Fruit fly (Drosophila melanogaster) whole organism, embryonic: Measurements from ENCODE around the gene CG4653.

Experiments
- Bteb2 ChIP-seq: fragments of 200-800 bp; sonication (Bioruptor generic); optimal IDR thresholded peaks from 2 replicates; lab custom pipeline; 2016; ENCODE audit warnings: missing biosample characterization, missing genetic modification characterization
- C15 ChIP-seq: fragments of 200-800 bp; sonication (Bioruptor generic); IDR thresholded peaks from 3 replicates; pipeline ENCODE4 v1.3.6; 2022; ENCODE audit warnings: missing biosample characterization, missing genetic modification characterization
- CG11696 ChIP-seq: fragments of 200-800 bp; sonication (Bioruptor generic); IDR thresholded peaks from 2 replicates; pipeline ENCODE4 v1.3.6; 2022; ENCODE audit warnings: missing biosample characterization, missing genetic modification characterization
- CG12155 ChIP-seq: fragments of 200-800 bp; sonication (Bioruptor generic); optimal IDR thresholded peaks from 3 replicates; lab custom pipeline; 2016; ENCODE audit warnings: missing biosample characterization, missing genetic modification characterization
- CG12391 ChIP-seq: fragments of 200-800 bp; sonication (Bioruptor generic); optimal IDR thresholded peaks from 3 replicates; lab custom pipeline; 2018; ENCODE audit warnings: missing biosample characterization, mild to moderate bottlenecking, missing genetic modification characterization, moderate library complexity
- CG13287 ChIP-seq: fragments of 200-800 bp; sonication (Bioruptor generic); IDR thresholded peaks from 2 replicates; pipeline ENCODE4 v1.3.6; 2022; ENCODE audit warnings: missing biosample characterization, missing genetic modification characterization; ENCODE audit not compliant: partially characterized antibody
- CG14965 ChIP-seq: fragments of 200-800 bp; sonication (Bioruptor generic); optimal IDR thresholded peaks from 2 replicates; lab custom pipeline; 2016; ENCODE audit warnings: missing biosample characterization, missing genetic modification characterization, borderline replicate concordance
- CG17186 ChIP-seq: fragments of 200-800 bp; sonication (Bioruptor generic); optimal IDR thresholded peaks from 3 replicates; lab custom pipeline; 2017; ENCODE audit warnings: missing biosample characterization, missing genetic modification reagents, missing genetic modification characterization
- CG17802 ChIP-seq: fragments of 200-800 bp; sonication (Bioruptor generic); optimal IDR thresholded peaks from 2 replicates; lab custom pipeline; 2018; ENCODE audit warnings: missing biosample characterization, mild to moderate bottlenecking, missing genetic modification characterization, moderate library complexity
- CG2889 ChIP-seq: fragments of 200-800 bp; sonication (Bioruptor generic); IDR thresholded peaks from 3 replicates; pipeline ENCODE4 v1.3.6; 2022; ENCODE audit warnings: missing biosample characterization, missing genetic modification characterization
- CG3065 ChIP-seq: fragments of 200-800 bp; sonication (Bioruptor generic); optimal IDR thresholded peaks from 2 replicates; lab custom pipeline; 2016; ENCODE audit warnings: missing biosample characterization, missing genetic modification characterization
- CG3281 ChIP-seq: fragments of 200-800 bp; sonication (Bioruptor generic); optimal IDR thresholded peaks from 3 replicates; lab custom pipeline; 2017; ENCODE audit warnings: missing biosample characterization, mild to moderate bottlenecking, missing genetic modification characterization
- CG4360 ChIP-seq: fragments of 200-800 bp; sonication (Bioruptor generic); IDR thresholded peaks from 2 replicates; pipeline ENCODE4 v1.3.6; 2022; ENCODE audit warnings: missing biosample characterization, missing genetic modification characterization
- CG43689 ChIP-seq: fragments of 200-800 bp; sonication (Bioruptor generic); IDR thresholded peaks from 2 replicates; pipeline ENCODE4 v1.3.6; 2022; ENCODE audit warnings: missing biosample characterization, missing genetic modification characterization
- CG7372 ChIP-seq: fragments of 200-800 bp; sonication (Bioruptor generic); IDR thresholded peaks from 2 replicates; pipeline ENCODE4 v1.3.6; 2022; ENCODE audit warnings: missing biosample characterization, missing genetic modification characterization
- CG8290 ChIP-seq, 3 experiments: fragments of 200-800 bp; sonication (Bioruptor generic); optimal IDR thresholded peaks; 2 replicates each; lab custom pipeline; 2016 to 2019; ENCODE audit warnings: missing biosample characterization in 3 of 3, missing genetic modification characterization in 3 of 3, mild to moderate bottlenecking in 2 of 3, moderate library complexity in 1 of 3
- CG8765 ChIP-seq: fragments of 200-800 bp; sonication (Bioruptor generic); IDR thresholded peaks from 2 replicates; pipeline ENCODE4 v1.3.6; 2022; ENCODE audit warnings: missing biosample characterization, missing genetic modification characterization
- CG9437 ChIP-seq: fragments of 200-800 bp; sonication (Bioruptor generic); optimal IDR thresholded peaks from 2 replicates; lab custom pipeline; 2018; ENCODE audit warnings: missing biosample characterization, mild to moderate bottlenecking, missing genetic modification characterization
- Dad ChIP-seq: fragments of 200-800 bp; sonication (Bioruptor generic); optimal IDR thresholded peaks from 3 replicates; lab custom pipeline; 2016; ENCODE audit warnings: missing biosample characterization, missing genetic modification characterization
- Dbx ChIP-seq: fragments of 200-800 bp; sonication (Bioruptor generic); IDR thresholded peaks from 3 replicates; pipeline ENCODE4 v1.3.6; 2022; ENCODE audit warnings: missing biosample characterization, missing genetic modification characterization
- Dip2 ChIP-seq: fragments of 200-800 bp; sonication (Bioruptor generic); IDR thresholded peaks from 2 replicates; pipeline ENCODE4 v1.3.6; 2022; ENCODE audit warnings: missing biosample characterization, missing genetic modification characterization
- Dll ChIP-seq: fragments of 200-800 bp; sonication (Bioruptor generic); IDR thresholded peaks from 4 replicates; pipeline ENCODE4 v1.3.6; 2022; ENCODE audit warnings: missing biosample characterization, missing genetic modification characterization; ENCODE audit not compliant: partially characterized antibody
- Fer3 ChIP-seq: fragments of 200-800 bp; sonication (Bioruptor generic); optimal IDR thresholded peaks from 2 replicates; lab custom pipeline; 2018; ENCODE audit warnings: missing biosample characterization, mild to moderate bottlenecking, missing genetic modification characterization, moderate library complexity
- HHEX ChIP-seq: fragments of 200-800 bp; sonication (Bioruptor generic); optimal IDR thresholded peaks from 3 replicates; lab custom pipeline; 2017; ENCODE audit warnings: missing biosample characterization, mild to moderate bottlenecking, missing genetic modification characterization, missing genetic modification reagents
- Hr78 ChIP-seq, 2 experiments: fragments of 200-800 bp in 1 of 2; fragments of >200 bp in 1 of 2; sonication (Bioruptor generic) in 1 of 2; optimal IDR thresholded peaks; 2 replicates each; lab custom pipeline; 2017 to 2019; ENCODE audit warnings: missing biosample characterization in 2 of 2, missing genetic modification characterization in 2 of 2, mild to moderate bottlenecking in 1 of 2, moderate library complexity in 1 of 2
- Sry-β ChIP-seq: fragments of 200-800 bp; sonication (Bioruptor generic); optimal IDR thresholded peaks from 2 replicates; lab custom pipeline; 2018; ENCODE audit warnings: missing biosample characterization, mild to moderate bottlenecking, missing genetic modification characterization, moderate library complexity
- ab ChIP-seq: fragments of 200-800 bp; sonication (Bioruptor generic); optimal IDR thresholded peaks from 2 replicates; lab custom pipeline; 2016; ENCODE audit warnings: missing biosample characterization, missing genetic modification characterization
- ac ChIP-seq: fragments of 200-800 bp; sonication (Bioruptor generic); optimal IDR thresholded peaks from 3 replicates; lab custom pipeline; 2017; ENCODE audit warnings: missing biosample characterization, mild to moderate bottlenecking, missing genetic modification characterization
- ato ChIP-seq: fragments of 200-800 bp; sonication (Bioruptor generic); IDR thresholded peaks from 2 replicates; pipeline ENCODE4 v1.3.6; 2022; ENCODE audit warnings: missing biosample characterization, missing genetic modification characterization; ENCODE audit not compliant: partially characterized antibody
- crc ChIP-seq: fragments of 200-800 bp; sonication (Bioruptor generic); optimal IDR thresholded peaks from 2 replicates; lab custom pipeline; 2016; ENCODE audit warnings: missing biosample characterization, missing genetic modification characterization
- da ChIP-seq: fragments of 200-800 bp; sonication (Bioruptor generic); optimal IDR thresholded peaks from 2 replicates; lab custom pipeline; 2016; ENCODE audit warnings: missing biosample characterization, missing genetic modification characterization
- dati ChIP-seq: fragments of 200-800 bp; sonication (Bioruptor generic); IDR thresholded peaks from 2 replicates; pipeline ENCODE4 v1.3.6; 2022; ENCODE audit warnings: missing biosample characterization, missing genetic modification characterization
- esg ChIP-seq: fragments of 200-800 bp; sonication (Bioruptor generic); conservative IDR thresholded peaks from 2 replicates; pipeline ENCODE4 v1.3.6; 2022; ENCODE audit warnings: missing biosample characterization, missing genetic modification characterization
- exex ChIP-seq: fragments of 200-800 bp; sonication (Bioruptor generic); optimal IDR thresholded peaks from 4 replicates; lab custom pipeline; 2018; ENCODE audit warnings: missing biosample characterization, mild to moderate bottlenecking, missing genetic modification characterization, moderate library complexity
- fru ChIP-seq: fragments of >200 bp; optimal IDR thresholded peaks from 2 replicates; lab custom pipeline; 2017
- grau ChIP-seq: fragments of 200-800 bp; optimal IDR thresholded peaks from 3 replicates; lab custom pipeline; 2019; ENCODE audit warnings: missing biosample characterization, mild to moderate bottlenecking, missing genetic modification characterization, moderate library complexity
- hkb ChIP-seq, 2 experiments: fragments of 200-800 bp in 1 of 2; fragments of >200 bp in 1 of 2; sonication (Bioruptor generic) in 1 of 2; IDR thresholded peaks in 1 of 2; optimal IDR thresholded peaks in 1 of 2; 2 replicates each; pipeline versions ENCODE4 v1.3.6 to Lab custom; 2017 to 2022; ENCODE audit warnings: missing biosample characterization in 1 of 2, missing genetic modification characterization in 1 of 2
- inv ChIP-seq: fragments of 200-800 bp; sonication (Bioruptor generic); IDR thresholded peaks from 2 replicates; pipeline ENCODE4 v1.3.6; 2022; ENCODE audit warnings: missing biosample characterization, missing genetic modification characterization; ENCODE audit not compliant: partially characterized antibody
- mam ChIP-seq: fragments of 200-800 bp; sonication (Bioruptor generic); optimal IDR thresholded peaks from 3 replicates; lab custom pipeline; 2016; ENCODE audit warnings: missing biosample characterization, missing genetic modification characterization
- odd ChIP-seq: fragments of 200-800 bp; sonication (Bioruptor generic); optimal IDR thresholded peaks from 2 replicates; lab custom pipeline; 2017; ENCODE audit warnings: missing biosample characterization, mild to moderate bottlenecking, missing genetic modification characterization
- otp ChIP-seq: fragments of 200-800 bp; sonication (Bioruptor generic); IDR thresholded peaks from 3 replicates; pipeline ENCODE4, ENCODE4 v1.3.6; 2022; ENCODE audit warnings: missing biosample characterization, missing genetic modification characterization
- stc ChIP-seq: fragments of 200-800 bp; sonication (Bioruptor generic); IDR thresholded peaks from 2 replicates; pipeline ENCODE4 v1.3.6; 2022; ENCODE audit warnings: missing biosample characterization, missing genetic modification characterization
- tll ChIP-seq, 2 experiments: fragments of 200-800 bp in 1 of 2; fragments of >200 bp in 1 of 2; sonication (Bioruptor generic) in 1 of 2; optimal IDR thresholded peaks; 2 replicates each; lab custom pipeline; 2017 to 2019; ENCODE audit warnings: missing biosample characterization in 2 of 2, missing genetic modification characterization in 2 of 2, mild to moderate bottlenecking in 1 of 2, moderate library complexity in 1 of 2
- unc-4 ChIP-seq: fragments of 200-800 bp; sonication (Bioruptor generic); IDR thresholded peaks from 2 replicates; pipeline ENCODE4 v1.3.6; 2022; ENCODE audit warnings: missing biosample characterization, missing genetic modification characterization; ENCODE audit not compliant: partially characterized antibody
- unpg ChIP-seq: fragments of 200-800 bp; sonication (Bioruptor generic); optimal IDR thresholded peaks from 3 replicates; lab custom pipeline; 2018; ENCODE audit warnings: missing biosample characterization, mild to moderate bottlenecking, missing genetic modification characterization, moderate library complexity
- usp ChIP-seq: fragments of >200 bp; optimal IDR thresholded peaks from 2 replicates; lab custom pipeline; 2017; ENCODE audit warnings: missing biosample characterization, missing genetic modification characterization
- vfl ChIP-seq: fragments of 200-800 bp; sonication (Bioruptor generic); optimal IDR thresholded peaks from 2 replicates; lab custom pipeline; 2016; ENCODE audit warnings: missing biosample characterization, missing genetic modification characterization
- zen2 ChIP-seq: fragments of 200-800 bp; sonication (Bioruptor generic); IDR thresholded peaks from 3 replicates; pipeline ENCODE4 v1.3.6; 2022; ENCODE audit warnings: missing biosample characterization, missing genetic modification characterization; ENCODE audit not compliant: partially characterized antibody

Gene CG4653

dm6 chrX:16751579-16752156 lies 47.8 kb downstream of the CG4653 start, which contains the start of gene goe (continued):
- TF ChIP-seq Dip2: no peak
- TF ChIP-seq exex (tag; lab: Kevin White, UChicago): peak; percentile 33
- TF ChIP-seq stc (GFP tag; lab: Robert Waterston, UW): peak; percentile 60
- TF ChIP-seq CG8765 (GFP tag; lab: Robert Waterston, UW): peak; percentile 63
- TF ChIP-seq unpg (GFP tag; lab: Kevin White, UChicago): peak; percentile 78
- TF ChIP-seq crc (GFP tag; lab: Kevin White, UChicago): peak; percentile 59
- peak; percentile 90 for TF ChIP-seq Dbx
- peak; percentile 94 for TF ChIP-seq inv (GFP tag; lab: Robert Waterston, UW)
- peak; percentile 89 for TF ChIP-seq mam (GFP tag; lab: Kevin White, UChicago)
- TF ChIP-seq CG11696 (GFP tag; lab: Robert Waterston, UW): no peak
- TF ChIP-seq CG14965: peak; percentile 37
- no peak for TF ChIP-seq Hr78 (GFP tag; optimal IDR thresholded peaks at IDR 0.05; lab: Kevin White, UChicago)
- TF ChIP-seq dati (GFP tag; lab: Robert Waterston, UW): peak; percentile 43; the same call in 1 of the 2 replicates
- TF ChIP-seq unc-4 (GFP tag; lab: Robert Waterston, UW): peak; percentile 81
- peak; percentile 63 for TF ChIP-seq ato (GFP tag; lab: Robert Waterston, UW)
- TF ChIP-seq CG13287 (GFP tag; lab: Robert Waterston, UW): peak; percentile 93
- TF ChIP-seq zen2 (GFP tag; lab: Robert Waterston, UW): peak; percentile 71
- TF ChIP-seq HHEX (GFP tag; lab: Kevin White, UChicago): peak; percentile 59
- TF ChIP-seq CG4360: peak; percentile 74
- peak; percentile 86 for TF ChIP-seq Dll (GFP tag; lab: Robert Waterston, UW)
- peak; percentile 31 for TF ChIP-seq CG17802 (tag; lab: Kevin White, UChicago)
- TF ChIP-seq da (GFP tag; lab: Kevin White, UChicago): peak; percentile 75
- peak; percentile 83 for TF ChIP-seq CG8290 (GFP tag; optimal IDR thresholded peaks at IDR 0.05; lab: Kevin White, UChicago)
- TF ChIP-seq CG8290 (tag; optimal IDR thresholded peaks at IDR 0.05; lab: Kevin White, UChicago): peak in 1 of 2 experiments; percentile 90
- TF ChIP-seq Dad (GFP tag; lab: Kevin White, UChicago): peak; percentile 90
- TF ChIP-seq CG2889 (GFP tag; lab: Robert Waterston, UW): no peak
- TF ChIP-seq CG7372: peak; percentile 58; the same call in 1 of the 2 replicates
- TF ChIP-seq C15: peak; percentile 69; the same call in 1 of the 3 replicates
- no peak for TF ChIP-seq fru (lab: Kevin White, UChicago)
- peak; percentile 24; the same call in 1 of the 2 replicates for TF ChIP-seq esg
- peak; percentile 72 for TF ChIP-seq Fer3 (tag; lab: Kevin White, UChicago)
- no peak for TF ChIP-seq tll (GFP tag; optimal IDR thresholded peaks at IDR 0.05; lab: Kevin White, UChicago)
- peak; percentile 36 for TF ChIP-seq ac (GFP tag; lab: Kevin White, UChicago)
- no peak for TF ChIP-seq hkb (optimal IDR thresholded peaks at IDR 0.05; lab: Kevin White, UChicago)
- TF ChIP-seq hkb (GFP tag; IDR thresholded peaks at IDR 0.05; lab: Robert Waterston, UW): peak; percentile 68
- peak; percentile 87 for TF ChIP-seq vfl (GFP tag; lab: Kevin White, UChicago)
- TF ChIP-seq CG17186 (GFP tag; lab: Kevin White, UChicago): peak; percentile 78
- peak; percentile 26 for TF ChIP-seq Sry-β
- peak; percentile 79 for TF ChIP-seq CG12155 (GFP tag; lab: Kevin White, UChicago)
- peak; percentile 63 for TF ChIP-seq odd (GFP tag; lab: Kevin White, UChicago)
- peak; percentile 42 for TF ChIP-seq ab (GFP tag; lab: Kevin White, UChicago)
- no peak for TF ChIP-seq usp (GFP tag; lab: Kevin White, UChicago)
- TF ChIP-seq CG12391: peak; percentile 86
- TF ChIP-seq CG43689 (GFP tag; lab: Robert Waterston, UW): peak; percentile 74
- TF ChIP-seq CG3281 (GFP tag; lab: Kevin White, UChicago): peak; percentile 77
- peak; percentile 73; the same call in 2 of the 3 replicates for TF ChIP-seq otp (GFP tag; lab: Robert Waterston, UW)
- peak; percentile 73 for TF ChIP-seq CG3065 (GFP tag; lab: Kevin White, UChicago)
- TF ChIP-seq Bteb2: peak; percentile 88
- TF ChIP-seq CG9437: peak; percentile 56
- TF ChIP-seq grau (tag; lab: Kevin White, UChicago): peak; percentile 76
